Worm (Caenorhabditis elegans) whole organism, L3 larva: ENCODE measurements around the gene F59F5.7.

ENCODE experiments used
- R02D3.7 ChIP-seq: fragments of 150-350 bp; optimal IDR thresholded peaks from 2 replicates; lab custom pipeline; 2014; ENCODE audit warnings: missing biosample characterization, missing genetic modification characterization
- ZK546.5 ChIP-seq: sonication (generic microtip); optimal IDR thresholded peaks from 2 replicates; lab custom pipeline; 2017; ENCODE audit warnings: missing biosample characterization, missing genetic modification characterization
- aly-2 ChIP-seq: fragments of 150-350 bp; optimal IDR thresholded peaks from 2 replicates; lab custom pipeline; 2014; ENCODE audit warnings: missing biosample characterization, missing genetic modification characterization
- ceh-16 ChIP-seq: sonication (generic microtip); optimal IDR thresholded peaks from 2 replicates; lab custom pipeline; 2017; ENCODE audit warnings: missing biosample characterization, missing genetic modification characterization
- ceh-28 ChIP-seq: fragments of 150-350 bp; optimal IDR thresholded peaks from 2 replicates; lab custom pipeline; 2014; ENCODE audit warnings: missing biosample characterization, missing genetic modification reagents, missing genetic modification characterization
- daf-12 ChIP-seq: fragments of 150-350 bp; optimal IDR thresholded peaks from 2 replicates; lab custom pipeline; 2014; ENCODE audit warnings: missing biosample characterization, missing genetic modification reagents, missing genetic modification characterization
- egl-27 ChIP-seq: sonication (generic microtip); optimal IDR thresholded peaks from 4 replicates; lab custom pipeline; 2017; ENCODE audit warnings: missing biosample characterization, missing genetic modification reagents, missing genetic modification characterization
- egl-5 ChIP-seq: fragments of 150-350 bp; optimal IDR thresholded peaks from 2 replicates; lab custom pipeline; 2017; ENCODE audit warnings: missing biosample characterization, missing genetic modification reagents, missing genetic modification characterization, inconsistent platforms
- elt-1 ChIP-seq: fragments of 150-350 bp; optimal IDR thresholded peaks from 2 replicates; lab custom pipeline; 2014; ENCODE audit warnings: missing biosample characterization, missing genetic modification characterization
- elt-2 ChIP-seq: sonication (generic microtip); optimal IDR thresholded peaks from 2 replicates; lab custom pipeline; 2016; ENCODE audit warnings: missing genetic modification reagents, mild to moderate bottlenecking, missing genetic modification characterization, missing compliant biosample characterization
- eor-1 ChIP-seq, 2 experiments: fragments of 150-350 bp; optimal IDR thresholded peaks; 2 replicates each; lab custom pipeline; 2014 to 2018; ENCODE audit warnings: missing biosample characterization in 2 of 2, missing genetic modification characterization in 2 of 2
- fos-1 ChIP-seq: fragments of 150-350 bp; optimal IDR thresholded peaks from 2 replicates; lab custom pipeline; 2014; ENCODE audit warnings: missing biosample characterization, missing genetic modification characterization
- jun-1 ChIP-seq: fragments of 150-350 bp; optimal IDR thresholded peaks from 2 replicates; lab custom pipeline; 2014; ENCODE audit warnings: missing biosample characterization, missing genetic modification reagents, missing genetic modification characterization
- lin-15B ChIP-seq: fragments of 150-350 bp; optimal IDR thresholded peaks from 2 replicates; lab custom pipeline; 2014; ENCODE audit warnings: missing biosample characterization, missing genetic modification characterization
- lin-39 ChIP-seq: fragments of 150-350 bp; optimal IDR thresholded peaks from 2 replicates; lab custom pipeline; 2018; ENCODE audit warnings: missing biosample characterization, missing genetic modification reagents, missing genetic modification characterization
- mdl-1 ChIP-seq: fragments of 150-350 bp; optimal IDR thresholded peaks from 2 replicates; lab custom pipeline; 2014; ENCODE audit warnings: missing biosample characterization, missing genetic modification characterization
- nhr-11 ChIP-seq: fragments of 150-350 bp; optimal IDR thresholded peaks from 2 replicates; lab custom pipeline; 2014; ENCODE audit warnings: missing biosample characterization, missing genetic modification characterization
- nhr-12 ChIP-seq: fragments of 150-350 bp; optimal IDR thresholded peaks from 2 replicates; lab custom pipeline; 2014; ENCODE audit warnings: missing biosample characterization, missing genetic modification characterization
- nhr-25 ChIP-seq: sonication (generic microtip); optimal IDR thresholded peaks from 2 replicates; lab custom pipeline; 2017; ENCODE audit warnings: missing biosample characterization, missing genetic modification characterization
- nhr-28 ChIP-seq: fragments of 150-350 bp; optimal IDR thresholded peaks from 2 replicates; lab custom pipeline; 2014; ENCODE audit warnings: missing biosample characterization, missing genetic modification characterization
- nhr-67 ChIP-seq: fragments of 150-350 bp; optimal IDR thresholded peaks from 2 replicates; lab custom pipeline; 2014; ENCODE audit warnings: missing biosample characterization, missing genetic modification characterization
- nhr-77 ChIP-seq: fragments of 150-350 bp; optimal IDR thresholded peaks from 2 replicates; lab custom pipeline; 2014; ENCODE audit warnings: missing biosample characterization, missing genetic modification characterization
- pha-4 ChIP-seq: fragments of 150-350 bp; optimal IDR thresholded peaks from 2 replicates; lab custom pipeline; 2014; ENCODE audit warnings: missing biosample characterization, missing genetic modification reagents, missing genetic modification characterization
- pqm-1 ChIP-seq: fragments of 150-350 bp; optimal IDR thresholded peaks from 2 replicates; lab custom pipeline; 2017; ENCODE audit warnings: missing biosample characterization, missing genetic modification characterization, inconsistent platforms
- sea-2 ChIP-seq: fragments of 150-350 bp; sonication (generic microtip); optimal IDR thresholded peaks from 4 replicates; lab custom pipeline; 2014; ENCODE audit warnings: missing biosample characterization, missing genetic modification reagents, missing genetic modification characterization
- skn-1 ChIP-seq: fragments of 150-350 bp; optimal IDR thresholded peaks from 2 replicates; lab custom pipeline; 2014; ENCODE audit warnings: missing biosample characterization, missing genetic modification characterization
- unc-39 ChIP-seq: sonication (generic microtip); optimal IDR thresholded peaks from 4 replicates; lab custom pipeline; 2017; ENCODE audit warnings: missing biosample characterization, missing genetic modification characterization
- ztf-11 ChIP-seq: fragments of 150-350 bp; optimal IDR thresholded peaks from 2 replicates; lab custom pipeline; 2014; ENCODE audit warnings: missing biosample characterization, missing genetic modification characterization
- ztf-4 ChIP-seq: fragments of 150-350 bp; optimal IDR thresholded peaks from 2 replicates; lab custom pipeline; 2014; ENCODE audit warnings: missing biosample characterization, missing genetic modification characterization

The F59F5.7 gene

DNA sequence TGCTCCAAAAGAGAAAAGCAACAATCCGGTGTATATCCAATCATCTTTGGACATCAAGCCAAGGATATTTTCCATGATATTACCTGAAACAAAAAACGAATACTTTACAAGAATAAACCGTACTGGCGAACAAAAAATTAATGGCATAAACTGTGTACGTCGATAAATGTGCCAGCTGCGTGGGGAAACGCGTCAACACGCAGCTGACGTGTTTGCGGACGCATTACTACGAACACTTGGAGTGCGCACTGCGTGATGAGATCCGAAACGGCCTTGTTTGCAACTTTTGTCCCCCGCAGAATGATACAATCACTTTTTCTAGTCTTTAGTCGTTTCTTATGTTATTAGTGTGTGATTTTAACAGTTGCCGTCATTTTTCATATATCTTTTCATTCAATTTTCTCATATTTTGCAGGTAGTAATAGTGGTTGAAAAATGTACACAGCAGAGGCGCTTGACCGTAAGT lies 34.8 kb upstream of the F59F5.7 start, which contains the start of the genes mboa-7 and git-1 (continued):
- TF ChIP-seq egl-27 (tag; lab: Kevin White, UChicago) (no peak), mdl-1 (tag; lab: Kevin White, UChicago) (no peak), unc-39 (tag; lab: Kevin White, UChicago) (no peak), pha-4 (tag; lab: Kevin White, UChicago) (peak; percentile 52), nhr-77 (tag; lab: Kevin White, UChicago) (no peak), fos-1 (tag; lab: Kevin White, UChicago) (no peak), elt-2 (no peak)

DNA sequence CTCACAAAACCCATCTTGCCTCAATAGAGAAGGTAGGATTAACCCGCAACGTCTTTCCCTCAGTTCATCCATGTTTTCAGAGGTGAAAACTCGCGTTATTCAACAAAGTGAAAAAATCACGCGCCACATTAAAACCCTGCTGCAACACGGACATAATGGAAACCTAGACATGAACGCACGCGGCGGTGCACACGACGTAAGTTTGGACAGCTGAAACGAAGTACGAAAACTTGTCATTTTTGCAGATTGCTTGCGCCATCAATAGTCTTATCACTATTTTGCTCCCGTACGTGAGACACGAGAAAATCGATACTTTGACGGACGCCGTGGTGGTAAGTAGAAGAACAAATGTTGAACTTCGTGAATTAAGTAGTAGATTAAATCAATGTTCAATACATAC lies 31.9 kb upstream of the F59F5.7 start:
- peak; percentile 73 for TF ChIP-seq elt-2
- no peak for TF ChIP-seq elt-1 (tag; lab: Kevin White, UChicago)
- no peak for TF ChIP-seq aly-2
- no peak for TF ChIP-seq sea-2
- TF ChIP-seq pha-4 (tag; lab: Kevin White, UChicago), result peak; percentile 10
- peak; percentile 45 for TF ChIP-seq pqm-1 (tag; lab: Kevin White, UChicago)

DNA sequence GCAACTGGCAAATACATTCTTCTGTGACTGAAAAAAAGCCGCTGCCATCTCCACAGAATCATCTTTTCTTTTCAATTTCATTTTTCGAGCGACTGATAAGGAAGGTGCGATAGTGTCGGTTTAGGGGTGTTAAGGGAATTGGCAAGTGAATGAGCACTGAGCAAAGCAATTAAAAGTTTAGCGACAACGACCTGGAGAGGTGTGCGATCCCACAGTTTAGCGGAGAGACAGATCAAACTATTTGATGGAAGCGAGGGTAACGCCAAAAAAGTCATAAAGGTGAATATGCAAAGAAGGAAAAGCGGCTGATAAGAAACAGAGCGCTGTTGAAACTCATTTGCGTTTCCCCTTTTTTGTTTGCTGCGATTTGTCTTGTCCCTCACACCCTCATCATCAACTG lies 30.3 kb upstream of the F59F5.7 start, which contains the start of the genes F14F3.5 and slcf-1:
Gene F14F3.5 (minus strand): TSS at position 234 of the 400 bp plus-strand sequence.
Gene slcf-1 (plus strand): TSS at position 302 of the 400 bp plus-strand sequence.
- TF ChIP-seq elt-2 (peak; percentile 83), ztf-11 (tag; lab: Kevin White, UChicago) (no peak), nhr-11 (tag; lab: Kevin White, UChicago) (no peak), pqm-1 (tag; lab: Kevin White, UChicago) (peak; percentile 53)

DNA sequence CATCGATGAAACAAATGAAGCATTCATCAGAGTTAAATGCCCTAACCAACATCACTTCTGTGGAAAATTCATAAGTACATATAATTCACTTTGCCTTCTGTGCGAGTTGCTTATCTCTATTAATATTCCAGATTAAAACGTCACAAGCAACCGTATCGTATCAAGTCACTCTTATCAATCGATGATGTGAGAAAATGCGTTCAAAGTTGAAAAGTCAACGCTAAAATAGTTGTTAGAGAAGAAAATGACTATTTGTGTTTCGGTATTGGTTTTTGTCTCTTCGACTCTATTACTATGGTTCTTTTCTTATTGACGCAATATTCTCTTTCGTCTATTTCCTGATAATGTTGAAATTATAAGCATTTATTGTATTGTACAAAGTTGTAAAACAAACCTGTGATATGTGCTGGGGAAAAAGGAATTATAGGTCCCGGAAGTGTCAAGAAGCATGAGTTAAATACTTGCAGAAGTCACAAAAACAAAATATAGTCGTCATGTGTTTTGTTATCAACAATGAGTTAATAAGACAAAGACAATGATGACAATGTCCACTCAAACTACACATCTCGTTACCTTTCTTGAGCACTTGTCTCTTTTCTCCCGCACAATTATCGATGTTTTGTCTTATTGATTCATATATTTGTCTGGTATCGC lies 27.0 kb upstream of the F59F5.7 start:
- peak; percentile 92 for TF ChIP-seq elt-2
- TF ChIP-seq eor-1 (tag; optimal IDR thresholded peaks at IDR 0.05; lab: Kevin White, UChicago), result no peak
- peak; percentile 44 for TF ChIP-seq pqm-1 (tag; lab: Kevin White, UChicago)
- TF ChIP-seq skn-1, result peak; percentile 86
- TF ChIP-seq lin-39 (tag; lab: Kevin White, UChicago), result no peak

DNA sequence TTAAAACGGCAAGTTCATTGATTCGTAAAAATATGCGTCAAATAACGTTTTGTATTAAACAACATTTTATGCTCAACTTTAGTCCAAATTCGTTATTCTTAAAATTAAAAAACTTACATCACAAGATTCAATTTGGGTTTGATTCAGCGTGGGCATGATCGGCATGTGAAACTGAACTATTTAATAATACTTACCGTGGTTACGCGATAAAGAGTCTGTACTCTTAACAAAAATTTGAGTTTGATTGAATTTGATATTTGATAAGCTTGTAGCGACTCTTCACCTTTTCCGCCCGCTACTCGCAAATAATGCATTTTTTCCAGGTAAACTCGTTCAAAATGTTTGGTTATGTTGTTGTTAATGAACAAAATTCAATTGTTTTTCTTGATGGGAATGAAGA lies 25.9 kb upstream of the F59F5.7 start, which contains the start of gene glo-3:
Gene glo-3 (plus strand): TSS at position 253 of the 400 bp plus-strand sequence.
- TF ChIP-seq egl-5 (tag; lab: Kevin White, UChicago), result no peak
- no peak for TF ChIP-seq nhr-25
- TF ChIP-seq nhr-28 (tag; lab: Kevin White, UChicago), result no peak
- no peak for TF ChIP-seq ceh-16 (tag; lab: Kevin White, UChicago)
- TF ChIP-seq R02D3.7 (tag; lab: Kevin White, UChicago), result no peak
- no peak for TF ChIP-seq nhr-12 (tag; lab: Kevin White, UChicago)
- peak; percentile 41 for TF ChIP-seq pqm-1 (tag; lab: Kevin White, UChicago)
- TF ChIP-seq ZK546.5 (tag; lab: Kevin White, UChicago), result no peak
- TF ChIP-seq lin-15B, result no peak
- TF ChIP-seq ztf-4 (tag; lab: Kevin White, UChicago), result no peak
- TF ChIP-seq fos-1 (tag; lab: Kevin White, UChicago), result no peak
- TF ChIP-seq unc-39 (tag; lab: Kevin White, UChicago), result no peak
- TF ChIP-seq nhr-67, result no peak
- TF ChIP-seq jun-1 (tag; lab: Kevin White, UChicago), result no peak
- TF ChIP-seq elt-2, result peak; percentile 63

DNA sequence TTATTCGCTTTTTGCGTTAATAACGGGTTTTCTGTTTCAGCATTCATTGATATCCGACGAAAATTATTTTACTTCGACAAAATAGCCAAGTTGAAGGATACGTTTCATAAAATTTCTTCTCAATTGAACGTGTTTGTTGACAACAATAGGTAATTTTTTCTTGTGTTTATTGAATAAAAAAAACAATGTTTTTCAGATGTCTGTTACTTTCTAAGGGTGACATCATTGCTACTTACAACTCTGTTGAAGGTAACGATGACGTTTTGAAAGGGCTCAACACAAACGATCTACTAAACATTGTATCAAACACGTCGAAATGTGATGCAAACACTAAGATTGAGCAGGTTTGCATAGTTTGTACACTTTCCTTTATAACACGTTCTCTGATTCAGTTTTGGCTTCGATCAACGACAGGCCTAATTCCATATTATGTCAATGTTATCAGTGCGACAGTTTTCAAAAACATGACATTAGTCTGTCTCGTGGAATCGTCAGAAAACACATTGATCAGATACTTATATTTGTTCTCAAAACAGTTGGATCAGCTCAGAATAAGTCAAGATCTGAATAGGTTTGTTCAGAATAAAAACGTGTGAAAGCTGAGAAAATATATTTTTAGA lies 24.6 kb upstream of the F59F5.7 start:
- TF ChIP-seq elt-2, result peak; percentile 45
- no peak for TF ChIP-seq ZK546.5 (tag; lab: Kevin White, UChicago)
- TF ChIP-seq pqm-1 (tag; lab: Kevin White, UChicago), result peak; percentile 37
- no peak for TF ChIP-seq nhr-28 (tag; lab: Kevin White, UChicago)
- TF ChIP-seq ceh-28, result no peak
- TF ChIP-seq daf-12 (tag; lab: Kevin White, UChicago), result no peak
